Fruit fly (Drosophila melanogaster): ENCODE measurements around the gene tna.
A peak's percentile ranks its signal among the peaks of the same experiment; 100 is the strongest.

Gene tna

DNA sequence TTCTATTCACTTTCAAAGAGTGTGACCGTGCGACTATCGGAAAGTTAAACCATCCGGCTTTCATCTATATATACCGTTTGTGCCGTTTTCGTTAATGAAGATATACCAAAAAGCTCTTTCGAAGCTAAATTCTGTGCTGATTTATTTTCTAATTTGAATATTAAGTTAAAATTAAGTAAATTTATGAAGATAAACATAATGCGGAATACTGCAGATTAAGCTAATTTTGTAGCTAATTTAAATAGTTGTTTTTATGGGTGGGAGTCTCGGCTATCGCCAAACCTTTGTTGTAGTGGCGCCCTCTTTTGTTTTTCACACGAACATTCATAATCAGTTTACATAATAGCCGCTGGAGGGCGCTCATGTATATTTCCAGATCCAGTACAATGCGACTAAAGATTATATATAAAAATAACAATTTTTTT, 63.8 kb downstream of the tna start, which contains the start of gene Aps (continued):
- TF ChIP-seq CG10654 (GFP tag; optimal IDR thresholded peaks at IDR 0.05): no peak
- TF ChIP-seq nom (GFP tag; optimal IDR thresholded peaks at IDR 0.05): no peak
- no peak for TF ChIP-seq row (GFP tag; IDR thresholded peaks at IDR 0.05)
- TF ChIP-seq CG11456 (GFP tag; IDR thresholded peaks at IDR 0.05): peak; percentile 91
- no peak for TF ChIP-seq CG4282 (GFP tag; optimal IDR thresholded peaks at IDR 0.05)
- TF ChIP-seq Oaz (GFP tag; IDR thresholded peaks at IDR 0.05): no peak
- TF ChIP-seq CG8388 (GFP tag; optimal IDR thresholded peaks at IDR 0.05): no peak
- TF ChIP-seq ewg (GFP tag; optimal IDR thresholded peaks at IDR 0.05): peak; percentile 10
- TF ChIP-seq onecut (GFP tag; IDR thresholded peaks at IDR 0.05): no peak; the same call in 1 of the 2 replicates
- no peak for TF ChIP-seq CG3838 (GFP tag; optimal IDR thresholded peaks at IDR 0.05)
- no peak for TF ChIP-seq HLH4C (GFP tag; IDR thresholded peaks at IDR 0.05; ENCODE audit: partially characterized antibody)
- TF ChIP-seq CG10979 (tag; optimal IDR thresholded peaks at IDR 0.05): peak; percentile 1
- TF ChIP-seq jing (GFP tag; optimal IDR thresholded peaks at IDR 0.05): no peak
- no peak for TF ChIP-seq Bteb2 (GFP tag; optimal IDR thresholded peaks at IDR 0.05)
- TF ChIP-seq CG17359 (tag; optimal IDR thresholded peaks at IDR 0.05): peak; percentile 17
- no peak for TF ChIP-seq ranshi (GFP tag; IDR thresholded peaks at IDR 0.05)
- TF ChIP-seq Mad (GFP tag; optimal IDR thresholded peaks at IDR 0.05): peak; percentile 17
- TF ChIP-seq CG1792 (GFP tag; optimal IDR thresholded peaks at IDR 0.05): no peak
- no peak for TF ChIP-seq CG17612 (GFP tag; IDR thresholded peaks at IDR 0.05)
- TF ChIP-seq wdn (GFP tag; IDR thresholded peaks at IDR 0.05): no peak
- TF ChIP-seq Mrtf (GFP tag; IDR thresholded peaks at IDR 0.05): no peak; the same call in 2 of the 3 replicates
- TF ChIP-seq CG11723 (GFP tag; optimal IDR thresholded peaks at IDR 0.05): no peak
- no peak for TF ChIP-seq Xrp1 (GFP tag; IDR thresholded peaks at IDR 0.05)
- TF ChIP-seq Hr51 (GFP tag; optimal IDR thresholded peaks at IDR 0.05): peak; percentile 28 to 38
- TF ChIP-seq D (optimal IDR thresholded peaks at IDR 0.05): no peak
- peak; percentile 18 for TF ChIP-seq D (GFP tag; optimal IDR thresholded peaks at IDR 0.05)
- TF ChIP-seq CG11247 (GFP tag; IDR thresholded peaks at IDR 0.05): peak; percentile 71
- peak; percentile 24 for TF ChIP-seq CG7987 (GFP tag; optimal IDR thresholded peaks at IDR 0.05)
- no peak for TF ChIP-seq CG11696 (GFP tag; IDR thresholded peaks at IDR 0.05)
- peak; percentile 49 for TF ChIP-seq sisA (GFP tag; IDR thresholded peaks at IDR 0.05)
- TF ChIP-seq dm (GFP tag; optimal IDR thresholded peaks at IDR 0.05): no peak
- TF ChIP-seq Doc3 (GFP tag; IDR thresholded peaks at IDR 0.05; ENCODE audit: partially characterized antibody): no peak
- peak; percentile 58 for TF ChIP-seq grau (tag; optimal IDR thresholded peaks at IDR 0.05)
- TF ChIP-seq CG7556 (GFP tag; optimal IDR thresholded peaks at IDR 0.05): no peak
- peak; percentile 47 to 65 for TF ChIP-seq Pdp1 (GFP tag; optimal IDR thresholded peaks at IDR 0.05)
- TF ChIP-seq CG17829 (tag; optimal IDR thresholded peaks at IDR 0.05): peak; percentile 70
- no peak for TF ChIP-seq B-H1 (GFP tag; IDR thresholded peaks at IDR 0.05)
- peak; percentile 50 for TF ChIP-seq CG15514 (GFP tag; optimal IDR thresholded peaks at IDR 0.05)
- TF ChIP-seq CG34422 (GFP tag; IDR thresholded peaks at IDR 0.05): peak; percentile 16; the same call in 1 of the 3 replicates
- no peak for TF ChIP-seq peb (GFP tag; IDR thresholded peaks at IDR 0.05)
- TF ChIP-seq CG10274 (GFP tag; optimal IDR thresholded peaks at IDR 0.05): no peak
- no peak for TF ChIP-seq CG18619 (GFP tag; optimal IDR thresholded peaks at IDR 0.05)
- TF ChIP-seq NC2β (GFP tag; optimal IDR thresholded peaks at IDR 0.05): peak; percentile 12
- TF ChIP-seq unc-4 (GFP tag; IDR thresholded peaks at IDR 0.05; ENCODE audit: partially characterized antibody): no peak
- TF ChIP-seq CG4707 (GFP tag; optimal IDR thresholded peaks at IDR 0.05): no peak
- TF ChIP-seq CG16863 (GFP tag; optimal IDR thresholded peaks at IDR 0.05): no peak
- TF ChIP-seq C15 (GFP tag; IDR thresholded peaks at IDR 0.05): no peak
- no peak for TF ChIP-seq fu2 (GFP tag; optimal IDR thresholded peaks at IDR 0.05)
- TF ChIP-seq crp (GFP tag; optimal IDR thresholded peaks at IDR 0.05): no peak
- no peak for TF ChIP-seq ERR (GFP tag; optimal IDR thresholded peaks at IDR 0.05)
- peak; percentile 17 for TF ChIP-seq sens (GFP tag)
- peak; percentile 57; the same call in 1 of the 2 replicates for TF ChIP-seq sob (GFP tag; IDR thresholded peaks at IDR 0.05)

Data from whole organism, embryonic.